Worm (Caenorhabditis elegans) whole organism, L2 larva: Measurements from ENCODE around the gene T13C5.3.

ENCODE experiments used
- alr-1 ChIP-seq: fragments of 150-350 bp; optimal IDR thresholded peaks from 2 replicates; lab custom pipeline; 2014; ENCODE audit warnings: missing biosample characterization, missing genetic modification characterization
- aly-2 ChIP-seq: fragments of 150-350 bp; optimal IDR thresholded peaks from 2 replicates; lab custom pipeline; 2014; ENCODE audit warnings: missing biosample characterization, missing genetic modification characterization
- blmp-1 ChIP-seq: sonication (generic microtip); optimal IDR thresholded peaks from 2 replicates; lab custom pipeline; 2017; ENCODE audit warnings: missing genetic modification characterization, mild to moderate bottlenecking, missing compliant biosample characterization, antibody characterized with exemption, moderate library complexity; ENCODE audit not compliant: insufficient read depth
- egl-27 ChIP-seq: sonication (generic microtip); optimal IDR thresholded peaks from 3 replicates; lab custom pipeline; 2017; ENCODE audit warnings: missing biosample characterization, missing genetic modification reagents, missing genetic modification characterization
- elt-3 ChIP-seq: sonication (generic microtip); optimal IDR thresholded peaks from 2 replicates; lab custom pipeline; 2017; ENCODE audit warnings: missing biosample characterization, missing genetic modification characterization
- fos-1 ChIP-seq: fragments of 150-350 bp; optimal IDR thresholded peaks from 2 replicates; lab custom pipeline; 2014; ENCODE audit warnings: missing biosample characterization, missing genetic modification characterization
- lin-39 ChIP-seq: fragments of 150-350 bp; optimal IDR thresholded peaks from 2 replicates; lab custom pipeline; 2014; ENCODE audit warnings: missing biosample characterization, missing genetic modification reagents, missing genetic modification characterization
- lsy-2 ChIP-seq, 2 experiments: fragments of 150-350 bp in 1 of 2; sonication (generic microtip) in 1 of 2; optimal IDR thresholded peaks; 2 replicates each; lab custom pipeline; 2014 to 2017; ENCODE audit warnings: missing biosample characterization in 2 of 2, missing genetic modification characterization in 2 of 2
- nhr-237 ChIP-seq: fragments of 150-350 bp; optimal IDR thresholded peaks from 2 replicates; lab custom pipeline; 2014; ENCODE audit warnings: missing biosample characterization, missing genetic modification characterization
- skn-1 ChIP-seq: sonication (generic microtip); optimal IDR thresholded peaks from 2 replicates; lab custom pipeline; 2017; ENCODE audit warnings: missing biosample characterization, missing genetic modification characterization
- snpc-4 ChIP-seq: fragments of 150-350 bp; optimal IDR thresholded peaks from 2 replicates; lab custom pipeline; 2014; ENCODE audit warnings: missing biosample characterization, missing genetic modification characterization
- unc-39 ChIP-seq: fragments of 150-350 bp; optimal IDR thresholded peaks from 2 replicates; lab custom pipeline; 2014; ENCODE audit warnings: missing biosample characterization, missing genetic modification characterization
- zag-1 ChIP-seq: fragments of 150-350 bp; optimal IDR thresholded peaks from 2 replicates; lab custom pipeline; 2014; ENCODE audit warnings: missing biosample characterization, missing genetic modification characterization

ce11 chrX:6224841-6225240 is 46.5 kb downstream of the T13C5.3 start:
- TF ChIP-seq nhr-237 (tag; lab: Kevin White, UChicago) (no peak), egl-27 (tag; lab: Kevin White, UChicago) (no peak), zag-1 (tag; lab: Kevin White, UChicago) (no peak), lsy-2 (tag; optimal IDR thresholded peaks at IDR 0.05; lab: Kevin White, UChicago) (no peak), skn-1 (tag; lab: Kevin White, UChicago) (no peak), lin-39 (tag; lab: Kevin White, UChicago) (no peak), fos-1 (tag; lab: Kevin White, UChicago) (no peak), aly-2 (tag; lab: Kevin White, UChicago) (no peak), unc-39 (tag; lab: Kevin White, UChicago) (no peak), snpc-4 (tag; lab: Kevin White, UChicago) (no peak), elt-3 (tag; lab: Kevin White, UChicago) (no peak), blmp-1 (tag; lab: Kevin White, UChicago) (no peak), alr-1 (tag; lab: Kevin White, UChicago) (no peak)
